Worm (Caenorhabditis elegans): ENCODE measurements around the gene F33H1.4.

F33H1.4 gene

DNA sequence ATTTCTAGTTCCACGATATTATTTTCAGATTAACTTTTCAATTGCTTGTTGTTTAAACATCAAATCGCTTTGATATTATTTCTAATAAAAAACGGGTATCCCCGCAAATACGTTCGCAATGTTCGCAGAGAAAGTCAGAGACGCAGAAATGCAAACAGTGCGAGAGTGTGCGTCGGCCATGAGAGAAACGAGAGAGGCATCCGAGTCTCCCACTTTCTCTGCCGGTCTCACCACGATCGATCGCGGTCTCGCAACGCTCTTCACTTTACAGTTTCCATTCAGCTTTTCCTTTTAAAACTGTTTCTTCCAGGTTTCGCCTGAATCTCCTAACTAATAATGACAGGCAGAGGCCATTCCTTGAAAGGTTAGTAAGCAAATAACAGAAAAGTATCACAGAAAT is at the start of gene F33H1.4:
F33H1.4 (plus strand) TSS at position 311 of the 400 bp plus-strand sequence.
- no peak for TF ChIP-seq dao-5 (tag; optimal IDR thresholded peaks at IDR 0.05)
- no peak for TF ChIP-seq W03F9.2 (tag; optimal IDR thresholded peaks at IDR 0.05)
- peak; percentile 22 for TF ChIP-seq him-1 (tag; optimal IDR thresholded peaks at IDR 0.05)

DNA sequence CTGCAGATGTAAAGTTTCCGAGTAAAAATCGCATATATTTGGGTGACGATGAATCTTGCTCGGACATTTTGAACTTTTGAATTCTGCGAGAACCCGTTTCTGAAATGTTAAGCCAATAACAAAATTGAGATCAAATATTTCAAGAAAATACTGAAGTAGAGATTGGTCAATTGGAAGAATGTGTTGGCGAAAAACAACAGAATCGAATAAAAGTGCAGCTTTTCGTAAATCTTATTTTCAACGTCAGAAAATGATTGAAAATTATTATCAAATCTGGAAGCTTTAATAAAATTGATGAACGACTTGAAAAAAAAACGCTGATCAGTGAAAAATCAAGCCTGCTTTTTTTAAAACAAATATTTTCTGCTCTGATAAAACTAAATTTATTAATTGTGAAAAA is 47.1 kb upstream of the F33H1.4 start, which contains the start of gene F27E5.8:
F27E5.8 (minus strand) TSS at position 101 of the 400 bp plus-strand sequence.
- TF ChIP-seq W03F9.2 (tag; optimal IDR thresholded peaks at IDR 0.05), result no peak
- no peak for TF ChIP-seq dao-5 (tag; optimal IDR thresholded peaks at IDR 0.05)
- no peak for TF ChIP-seq him-1 (tag; optimal IDR thresholded peaks at IDR 0.05)

ce11 chrII:10131760-10132159 is 42.7 kb upstream of the F33H1.4 start, which contains the start of gene F27E5.5:
F27E5.5 (minus strand) TSS chrII:10131860.
- TF ChIP-seq him-1 (tag; optimal IDR thresholded peaks at IDR 0.05), result no peak
- no peak for TF ChIP-seq W03F9.2 (tag; optimal IDR thresholded peaks at IDR 0.05)
- no peak for TF ChIP-seq dao-5 (tag; optimal IDR thresholded peaks at IDR 0.05)

DNA sequence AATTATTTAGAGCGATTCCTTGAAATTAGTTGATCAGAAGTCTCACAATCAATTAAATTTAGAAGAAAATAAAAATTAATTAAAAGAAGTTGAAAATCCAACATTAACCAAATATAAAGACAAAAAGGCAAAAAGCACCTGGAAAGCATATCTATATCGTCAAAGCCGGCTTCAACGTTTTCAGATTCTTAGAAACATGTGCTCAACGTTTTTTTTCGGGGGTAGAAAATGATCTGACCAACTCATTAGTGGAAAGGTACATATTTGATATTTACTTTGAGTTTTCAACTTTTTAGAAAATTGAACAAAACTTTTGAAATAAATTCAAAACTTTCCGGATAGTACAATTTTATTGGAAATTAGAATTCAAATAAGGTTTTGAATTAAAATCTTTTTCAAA is 41.6 kb upstream of the F33H1.4 start:
- TF ChIP-seq W03F9.2 (tag; optimal IDR thresholded peaks at IDR 0.05) (no peak), dao-5 (tag; optimal IDR thresholded peaks at IDR 0.05) (no peak), him-1 (tag; optimal IDR thresholded peaks at IDR 0.05) (no peak)

DNA sequence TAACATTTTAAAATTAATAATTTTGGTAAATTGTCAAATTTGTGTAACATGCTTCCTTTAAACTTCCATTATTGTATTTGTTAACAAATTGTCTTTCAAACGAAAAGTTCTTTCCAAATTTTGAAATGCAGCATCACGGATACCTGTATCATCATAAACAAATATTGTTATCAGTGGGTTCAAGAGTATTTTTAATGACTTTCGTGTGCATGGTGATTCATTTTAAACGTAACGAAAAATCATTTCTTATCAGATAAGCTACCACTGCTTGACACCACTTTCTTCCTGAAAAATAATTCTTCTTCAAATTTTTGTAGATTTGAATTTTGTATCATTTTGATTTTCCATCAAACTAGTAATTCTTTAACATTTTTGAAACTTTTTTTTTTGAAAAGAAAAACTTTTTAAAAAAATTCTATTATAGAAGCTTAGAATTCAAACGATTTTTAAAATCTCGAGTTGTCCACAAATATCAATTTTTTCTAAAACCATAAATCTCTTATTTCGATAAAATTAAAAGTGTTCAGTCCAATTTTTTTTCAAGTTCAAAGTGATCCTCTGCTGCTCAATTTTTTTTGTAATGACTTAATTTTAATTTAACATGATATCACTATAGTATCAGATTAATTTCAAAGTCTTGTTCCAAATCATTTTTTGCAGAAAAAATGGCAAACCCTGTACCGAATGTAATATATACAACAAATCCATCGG is 40.0 kb upstream of the F33H1.4 start, which contains the start of gene F27E5.9:
F27E5.9 (plus strand) TSS at position 661 of the 711 bp plus-strand sequence.
- TF ChIP-seq dao-5 (tag; optimal IDR thresholded peaks at IDR 0.05), result no peak
- TF ChIP-seq W03F9.2 (tag; optimal IDR thresholded peaks at IDR 0.05), result no peak

DNA sequence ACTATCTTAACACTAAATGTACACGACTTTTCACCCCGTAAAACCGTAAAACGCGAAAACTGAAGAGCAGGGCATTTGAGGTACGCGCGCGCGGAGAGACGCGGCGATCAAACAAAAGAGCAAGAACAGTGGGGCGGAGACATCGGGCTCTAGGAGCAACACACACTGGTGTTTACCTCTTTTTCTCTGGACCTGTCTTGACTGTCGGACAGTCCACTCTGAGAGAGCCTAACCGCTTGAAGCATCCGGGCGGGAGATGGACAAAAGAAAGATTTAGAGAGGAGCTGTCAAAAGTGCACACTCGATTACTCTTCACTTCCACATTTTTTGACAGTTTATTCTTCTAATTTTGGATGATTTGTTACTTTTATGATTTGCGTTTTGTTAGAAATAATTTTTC is 37.7 kb upstream of the F33H1.4 start:
- no peak for TF ChIP-seq him-1 (tag; optimal IDR thresholded peaks at IDR 0.05)
- no peak for TF ChIP-seq dao-5 (tag; optimal IDR thresholded peaks at IDR 0.05)
- no peak for TF ChIP-seq W03F9.2 (tag; optimal IDR thresholded peaks at IDR 0.05)

DNA sequence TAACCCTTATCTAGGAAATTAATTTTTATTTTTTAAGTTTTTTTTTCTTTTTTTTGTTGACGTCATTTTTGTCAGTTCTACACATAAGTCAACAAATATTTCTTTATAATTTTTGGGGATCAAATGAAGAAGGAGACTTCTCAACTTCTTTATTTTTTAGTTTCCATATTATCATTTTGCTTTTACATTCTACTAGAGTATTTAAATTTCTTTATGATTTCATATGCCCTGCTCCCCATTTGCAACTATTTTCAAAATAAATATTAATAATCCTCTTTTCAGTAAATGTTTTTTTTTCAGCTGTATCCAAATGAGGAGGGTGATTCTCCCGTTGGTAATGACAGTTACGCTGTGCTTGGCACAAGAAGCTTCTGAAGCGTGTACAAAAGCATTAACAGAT is 37.1 kb upstream of the F33H1.4 start, which contains the start of gene phg-1:
phg-1 (plus strand) TSS at position 301 of the 400 bp plus-strand sequence.
- TF ChIP-seq him-1 (tag; optimal IDR thresholded peaks at IDR 0.05) (no peak), W03F9.2 (tag; optimal IDR thresholded peaks at IDR 0.05) (no peak), dao-5 (tag; optimal IDR thresholded peaks at IDR 0.05) (no peak)

- TF ChIP-seq W03F9.2 (tag; optimal IDR thresholded peaks at IDR 0.05) (no peak), dao-5 (tag; optimal IDR thresholded peaks at IDR 0.05) (no peak), him-1 (tag; optimal IDR thresholded peaks at IDR 0.05) (no peak)
These were observed 35.2 kb upstream of the F33H1.4 start, which contains the start of gene asah-2 for ce11 chrII:10139177-10139640. asah-2 (plus strand) TSS chrII:10139590.

ce11 chrII:10144092-10144491 is 30.4 kb upstream of the F33H1.4 start, which contains the start of gene F27E5.3:
F27E5.3 (minus strand) TSS chrII:10144192.
- TF ChIP-seq him-1 (tag; optimal IDR thresholded peaks at IDR 0.05), result no peak
- TF ChIP-seq dao-5 (tag; optimal IDR thresholded peaks at IDR 0.05), result no peak
- no peak for TF ChIP-seq W03F9.2 (tag; optimal IDR thresholded peaks at IDR 0.05)

DNA sequence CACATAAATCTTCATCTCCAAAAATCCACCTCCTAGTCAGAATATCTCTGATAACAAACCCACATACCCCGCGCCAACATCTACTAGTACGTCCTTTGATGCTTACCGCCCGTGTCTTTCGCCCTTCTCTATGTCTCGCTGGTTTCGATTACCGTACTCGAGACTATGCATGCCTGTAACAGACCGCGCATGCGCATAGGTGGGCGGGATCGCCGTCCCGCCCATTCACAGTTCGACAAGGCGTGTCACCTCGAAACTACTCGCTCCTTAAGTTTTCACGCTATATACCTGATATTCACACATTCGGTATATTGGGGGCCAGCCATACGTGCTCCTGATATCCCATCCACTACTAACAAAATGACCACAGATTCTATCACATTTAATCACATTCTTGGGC is 28.0 kb upstream of the F33H1.4 start, which contains the start of gene pax-3:
pax-3 (plus strand) TSS at position 83 of the 400 bp plus-strand sequence.
- TF ChIP-seq him-1 (tag; optimal IDR thresholded peaks at IDR 0.05) (no peak), dao-5 (tag; optimal IDR thresholded peaks at IDR 0.05) (no peak), W03F9.2 (tag; optimal IDR thresholded peaks at IDR 0.05) (no peak)

ce11 chrII:10147502-10147901 is 26.9 kb upstream of the F33H1.4 start:
- TF ChIP-seq W03F9.2 (tag; optimal IDR thresholded peaks at IDR 0.05) (no peak), him-1 (tag; optimal IDR thresholded peaks at IDR 0.05) (no peak), dao-5 (tag; optimal IDR thresholded peaks at IDR 0.05) (no peak)

ce11 chrII:10155106-10155505 is 19.3 kb upstream of the F33H1.4 start, which contains the start of gene nlp-63:
nlp-63 (plus strand) TSS chrII:10155406.
- TF ChIP-seq W03F9.2 (tag; optimal IDR thresholded peaks at IDR 0.05) (no peak), dao-5 (tag; optimal IDR thresholded peaks at IDR 0.05) (no peak), him-1 (tag; optimal IDR thresholded peaks at IDR 0.05) (no peak)

- TF ChIP-seq W03F9.2 (tag; optimal IDR thresholded peaks at IDR 0.05) (no peak), him-1 (tag; optimal IDR thresholded peaks at IDR 0.05) (no peak), dao-5 (tag; optimal IDR thresholded peaks at IDR 0.05) (no peak)
These were observed 11.7 kb upstream of the F33H1.4 start for ce11 chrII:10162785-10163184.

DNA sequence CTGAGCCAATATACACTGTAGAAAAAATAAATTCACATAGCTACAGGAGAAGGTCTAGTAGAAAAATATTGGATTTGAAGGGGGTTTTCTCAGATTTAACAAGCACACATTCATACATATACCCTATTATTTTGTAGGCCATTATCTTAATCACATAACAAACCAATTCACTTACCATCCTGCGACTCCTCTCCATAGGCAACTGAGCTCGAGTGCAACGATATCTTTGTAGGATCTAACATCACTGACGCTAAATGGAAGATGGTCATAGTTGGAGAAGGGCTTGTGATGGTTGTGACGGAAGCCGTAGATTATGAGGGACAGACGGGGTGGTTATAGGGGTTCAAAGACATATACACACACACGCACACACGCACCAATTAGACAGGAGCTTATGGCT is 10.3 kb upstream of the F33H1.4 start:
- no peak for TF ChIP-seq dao-5 (tag; optimal IDR thresholded peaks at IDR 0.05)
- TF ChIP-seq him-1 (tag; optimal IDR thresholded peaks at IDR 0.05), result no peak
- no peak for TF ChIP-seq W03F9.2 (tag; optimal IDR thresholded peaks at IDR 0.05)
